Fruit fly (Drosophila melanogaster) Kc167 (cell line): ENCODE data around the gene Gyc89Db.

ENCODE experiments used
- Myc ChIP-seq: fragments of >200 bp; optimal IDR thresholded peaks from 2 replicates; lab custom pipeline; 2017; ENCODE audit warnings: missing external identifiers
- Sin3A ChIP-seq: fragments of >200 bp; optimal IDR thresholded peaks from 2 replicates; lab custom pipeline; 2018; ENCODE audit warnings: missing external identifiers
- h ChIP-seq: fragments of >200 bp; optimal IDR thresholded peaks from 3 replicates; lab custom pipeline; 2018; ENCODE audit warnings: missing external identifiers
- insv ChIP-seq: fragments of >200 bp; optimal IDR thresholded peaks from 3 replicates; lab custom pipeline; 2018; ENCODE audit warnings: missing external identifiers
- psq ChIP-seq: fragments of >200 bp; optimal IDR thresholded peaks from 2 replicates; lab custom pipeline; 2017; ENCODE audit warnings: missing external identifiers
- ttk ChIP-seq: sonication (Bioruptor generic); optimal IDR thresholded peaks from 2 replicates; lab custom pipeline; 2017; ENCODE audit warnings: missing external identifiers

The Gyc89Db gene

dm6 chr3R:16480995-16481394 is 4.1 kb downstream of the Gyc89Db start, which contains the start of gene Dhfr:
Gene Dhfr (plus strand): TSS chr3R:16481167.
- TF ChIP-seq h (lab: Kevin White, UChicago) (no peak), ttk (no peak), Sin3A (lab: Kevin White, UChicago) (no peak)

dm6 chr3R:16482276-16482675 is 5.4 kb downstream of the Gyc89Db start, which contains the start of gene Sdhaf3:
Gene Sdhaf3 (minus strand): TSS chr3R:16482452.
- TF ChIP-seq Myc (lab: Kevin White, UChicago) (no peak), insv (lab: Kevin White, UChicago) (no peak), ttk (no peak), h (lab: Kevin White, UChicago) (no peak), psq (lab: Kevin White, UChicago) (no peak), Sin3A (lab: Kevin White, UChicago) (no peak)

DNA sequence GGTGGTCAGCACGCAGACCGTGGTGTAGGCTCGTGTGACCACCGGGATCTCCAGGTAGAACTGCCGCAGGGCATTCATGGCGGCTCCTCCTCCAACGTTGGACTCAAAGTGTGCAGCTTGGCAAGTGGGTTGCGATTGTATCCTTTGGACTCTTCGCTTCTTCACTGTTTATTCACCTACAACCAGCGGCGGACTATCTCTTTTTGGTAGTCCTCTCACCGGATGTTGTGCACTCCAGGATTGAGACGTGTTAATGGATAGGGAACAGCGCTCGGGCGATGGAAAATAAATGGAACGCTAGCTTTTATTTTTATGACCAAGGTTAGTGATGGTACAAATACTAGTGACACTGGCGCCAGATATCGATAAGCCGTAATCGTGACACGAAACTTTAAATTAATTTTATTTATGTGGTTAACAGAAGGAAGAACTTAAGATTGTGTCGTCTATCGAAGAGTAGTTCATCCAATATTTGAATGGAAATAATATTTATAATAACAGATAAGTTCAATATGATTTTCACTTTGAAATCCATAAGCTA is 7.0 kb downstream of the Gyc89Db start, which contains the start of gene Der-2:
Gene Der-2, minus strand, starts transcription at position 347 of the 541 bp plus-strand sequence.
- TF ChIP-seq ttk, result no peak
- TF ChIP-seq Sin3A (lab: Kevin White, UChicago), result no peak
- no peak for TF ChIP-seq Myc (lab: Kevin White, UChicago)
- TF ChIP-seq psq (lab: Kevin White, UChicago), result no peak
- no peak for TF ChIP-seq h (lab: Kevin White, UChicago)
- TF ChIP-seq insv (lab: Kevin White, UChicago), result no peak

DNA sequence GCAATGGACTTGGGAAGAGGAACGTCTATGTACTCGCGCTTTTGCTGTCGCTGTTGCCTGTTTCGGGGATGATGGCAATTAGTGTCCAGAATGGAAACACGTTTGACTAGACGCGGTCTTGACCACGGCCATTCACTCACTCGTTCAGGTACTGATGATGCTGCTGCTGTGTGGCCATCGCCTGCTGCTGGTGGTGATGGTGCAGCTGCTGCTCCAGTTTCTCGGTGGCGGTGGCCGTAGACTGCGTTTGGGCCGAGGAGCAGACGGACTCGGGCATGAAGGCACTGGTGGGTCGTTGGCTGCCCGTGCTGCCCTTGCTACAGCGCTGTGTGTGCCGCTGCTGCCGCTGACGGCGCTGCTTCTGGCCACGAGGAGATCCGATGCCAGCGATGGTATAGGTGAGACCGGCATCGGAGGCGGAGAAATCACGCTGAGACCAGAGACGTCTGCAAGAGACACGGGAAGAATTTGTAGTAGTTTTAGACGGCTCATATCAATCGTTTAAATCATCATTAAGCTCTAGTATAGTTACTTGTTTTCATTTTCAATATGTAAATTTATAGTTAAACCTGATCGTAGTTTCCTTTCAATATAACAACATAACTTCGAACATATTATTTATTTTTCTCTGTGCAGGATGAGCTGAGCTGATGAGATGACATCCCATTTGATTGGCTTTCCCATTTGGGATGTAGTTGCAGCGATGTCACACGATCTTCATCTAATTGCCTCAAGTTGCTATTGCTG is 8.8 kb downstream of the Gyc89Db start:
- TF ChIP-seq h (lab: Kevin White, UChicago), result no peak
- no peak for TF ChIP-seq Myc (lab: Kevin White, UChicago)
- no peak for TF ChIP-seq Sin3A (lab: Kevin White, UChicago)
- TF ChIP-seq psq (lab: Kevin White, UChicago), result no peak
- TF ChIP-seq ttk, result no peak
- TF ChIP-seq insv (lab: Kevin White, UChicago), result no peak

DNA sequence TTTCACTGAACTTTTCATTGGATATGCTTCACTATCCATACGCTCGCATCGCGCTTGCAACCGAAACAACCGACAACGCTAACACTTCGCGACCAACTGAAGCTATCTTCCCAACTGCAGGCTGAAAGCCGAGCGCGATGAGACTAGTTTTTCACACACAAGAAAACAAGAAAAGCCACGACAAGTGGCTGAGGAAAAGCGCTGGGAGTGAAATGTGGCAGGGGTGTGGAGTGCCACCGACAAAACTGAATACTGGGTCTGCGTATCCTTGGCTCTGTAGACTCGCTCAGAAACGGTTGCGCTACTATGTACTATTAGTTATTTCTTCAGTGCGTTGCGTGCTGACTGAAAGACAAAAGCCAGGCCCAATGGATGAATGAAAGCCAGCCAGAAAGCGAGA is 18.4 kb downstream of the Gyc89Db start, which contains the start of gene Cad89D:
Gene Cad89D, minus strand, starts transcription at position 101 of the 400 bp plus-strand sequence.
- no peak for TF ChIP-seq h (lab: Kevin White, UChicago)
- TF ChIP-seq psq (lab: Kevin White, UChicago), result no peak
- TF ChIP-seq ttk, result no peak
- TF ChIP-seq Sin3A (lab: Kevin White, UChicago), result no peak
- no peak for TF ChIP-seq Myc (lab: Kevin White, UChicago)
- TF ChIP-seq insv (lab: Kevin White, UChicago), result no peak

dm6 chr3R:16496209-16496608 is 19.3 kb downstream of the Gyc89Db start:
- no peak for TF ChIP-seq ttk
- no peak for TF ChIP-seq h (lab: Kevin White, UChicago)
- TF ChIP-seq insv (lab: Kevin White, UChicago), result no peak
- no peak for TF ChIP-seq Sin3A (lab: Kevin White, UChicago)
- TF ChIP-seq psq (lab: Kevin White, UChicago), result no peak
- no peak for TF ChIP-seq Myc (lab: Kevin White, UChicago)

DNA sequence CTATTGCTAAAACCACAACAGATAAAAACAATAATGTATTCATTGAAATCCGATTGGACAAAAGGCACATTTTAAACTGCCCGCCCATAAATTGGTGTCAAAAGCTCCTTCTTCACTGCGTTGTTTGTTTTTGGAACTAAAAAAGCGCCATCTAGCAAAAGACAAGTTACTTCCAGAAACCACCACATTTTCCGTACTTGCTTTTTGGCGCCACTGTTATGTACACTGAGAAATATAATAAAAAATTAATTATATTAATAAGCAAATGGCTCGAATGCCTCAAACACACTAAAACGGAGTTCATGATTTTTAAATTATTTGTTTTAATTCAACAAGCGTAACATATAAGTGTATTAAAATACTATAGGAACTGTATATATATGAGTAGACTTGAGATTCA is 20.5 kb downstream of the Gyc89Db start:
- no peak for TF ChIP-seq insv (lab: Kevin White, UChicago)
- no peak for TF ChIP-seq ttk
- no peak for TF ChIP-seq h (lab: Kevin White, UChicago)
- no peak for TF ChIP-seq Myc (lab: Kevin White, UChicago)
- TF ChIP-seq Sin3A (lab: Kevin White, UChicago), result no peak
- no peak for TF ChIP-seq psq (lab: Kevin White, UChicago)

DNA sequence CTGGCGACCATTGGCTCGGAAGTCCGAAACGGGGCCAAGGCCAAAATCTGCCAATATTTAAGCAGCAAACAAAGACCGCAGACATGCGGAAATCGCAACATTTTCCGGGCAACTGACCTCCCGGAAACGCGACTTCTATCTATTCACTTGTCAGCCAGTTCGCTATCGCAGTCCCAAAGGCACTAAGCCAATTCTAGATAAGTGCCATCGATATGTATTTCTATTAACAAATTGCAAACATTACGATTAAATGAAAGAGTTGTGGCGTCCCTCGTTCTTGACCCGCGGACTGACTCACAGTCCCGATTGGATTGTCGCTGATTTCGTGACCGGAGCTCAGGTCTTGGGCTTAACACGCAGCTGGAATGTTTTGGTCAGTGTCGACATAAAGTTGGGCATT is 21.9 kb downstream of the Gyc89Db start, which contains the start of gene Gr89a:
Gene Gr89a, minus strand, starts transcription at position 101 of the 400 bp plus-strand sequence.
- TF ChIP-seq insv (lab: Kevin White, UChicago) (no peak), psq (lab: Kevin White, UChicago) (no peak), ttk (no peak), Myc (lab: Kevin White, UChicago) (no peak), h (lab: Kevin White, UChicago) (no peak), Sin3A (lab: Kevin White, UChicago) (no peak)

DNA sequence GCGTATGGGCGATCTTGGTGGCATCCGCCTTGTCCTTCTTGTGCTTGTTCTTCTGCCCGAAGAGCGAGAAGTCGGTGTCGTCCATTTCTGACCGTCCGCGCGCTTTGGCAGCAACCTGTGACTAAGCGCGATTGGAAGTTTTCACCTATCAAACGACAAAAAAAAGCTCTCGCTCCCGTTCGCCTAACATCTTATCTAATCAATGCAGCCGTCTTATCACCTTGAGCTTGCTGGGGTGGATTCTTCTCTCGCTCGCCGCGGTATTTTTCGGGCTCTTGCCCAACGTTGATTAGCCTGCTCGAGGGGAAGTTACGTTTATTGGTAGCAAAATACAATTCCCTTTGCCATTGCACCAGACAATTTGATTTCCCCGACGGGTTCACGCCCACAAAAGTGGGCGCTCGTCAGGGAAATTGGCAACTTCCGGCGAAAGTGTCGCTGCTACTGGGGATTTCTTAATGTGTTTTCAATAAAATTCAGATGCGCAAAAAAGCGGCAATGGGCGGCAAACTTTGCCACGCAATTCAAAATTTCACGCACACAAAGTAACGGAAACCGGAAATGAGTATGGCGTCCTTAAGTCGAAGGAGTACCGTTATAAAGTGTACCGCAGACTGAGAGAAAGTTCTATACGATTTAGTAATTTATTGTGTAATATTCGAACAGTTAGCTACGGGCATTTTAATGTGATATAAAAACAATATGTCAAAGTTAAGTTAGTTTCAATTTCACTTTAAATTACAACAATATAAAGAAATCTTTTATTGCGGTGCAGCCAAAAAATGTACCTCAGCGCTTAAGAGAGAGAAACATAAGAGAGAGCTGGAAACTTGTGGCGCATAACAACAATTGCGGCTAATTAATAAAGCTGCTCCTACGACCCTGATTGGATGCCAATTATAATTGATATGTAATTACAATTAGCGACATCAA is 24.3 kb downstream of the Gyc89Db start, which contains the start of gene Decay:
Gene Decay, minus strand, starts transcription at position 132 of the 933 bp plus-strand sequence.
- TF ChIP-seq h (lab: Kevin White, UChicago) (no peak), insv (lab: Kevin White, UChicago) (no peak), Sin3A (lab: Kevin White, UChicago) (no peak), Myc (lab: Kevin White, UChicago) (no peak), psq (lab: Kevin White, UChicago) (no peak), ttk (no peak)

DNA sequence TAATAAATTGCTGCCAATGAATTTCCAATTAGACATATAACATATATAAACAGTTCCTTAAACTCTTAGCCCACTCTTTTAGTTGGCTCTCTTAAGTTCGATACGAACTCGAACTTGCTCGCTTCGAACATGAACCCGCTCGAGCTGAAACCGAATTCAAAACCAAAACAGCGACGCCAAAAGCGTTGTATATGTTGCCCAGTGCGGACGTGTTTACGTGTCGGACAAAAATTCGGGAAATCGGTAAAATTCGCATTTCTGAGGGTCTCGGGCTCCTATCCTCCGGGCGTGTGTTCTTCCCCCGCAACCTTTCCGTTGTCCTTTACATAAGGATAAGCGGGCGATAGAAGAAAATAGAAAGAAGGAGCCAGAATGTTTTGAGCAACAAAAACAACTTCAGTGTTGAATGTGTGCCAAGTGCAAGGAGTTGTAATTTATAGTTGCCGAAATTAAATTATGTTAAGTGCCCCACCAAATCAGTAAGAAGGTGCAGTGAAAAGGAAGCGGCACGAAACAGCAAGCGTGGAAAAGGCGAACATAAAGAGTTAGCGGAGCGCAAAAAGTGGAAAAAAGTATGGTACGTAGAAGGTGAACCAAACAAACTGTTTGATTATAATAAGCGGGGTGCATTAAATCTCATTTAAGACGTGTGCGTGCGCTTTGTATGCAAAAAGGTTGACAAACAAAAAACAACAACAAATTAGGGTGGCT is 25.8 kb downstream of the Gyc89Db start, which contains the start of gene CG42342:
Gene CG42342, plus strand, starts transcription at position 176 of the 711 bp plus-strand sequence.
- TF ChIP-seq ttk (no peak), h (lab: Kevin White, UChicago) (no peak), Myc (lab: Kevin White, UChicago) (no peak), Sin3A (lab: Kevin White, UChicago) (no peak), psq (lab: Kevin White, UChicago) (no peak), insv (lab: Kevin White, UChicago) (no peak)
